Worm (Caenorhabditis elegans) whole organism, L4/young adult: ENCODE data around the gene sut-1.

Source experiments
- dao-5 ChIP-seq: sonication (generic microtip); optimal IDR thresholded peaks from 2 replicates; lab custom pipeline; 2016; ENCODE audit warnings: missing genotype, missing genetic modification characterization, moderate library complexity, missing compliant biosample characterization
- him-1 ChIP-seq: sonication (generic microtip); optimal IDR thresholded peaks from 2 replicates; lab custom pipeline; 2016; ENCODE audit warnings: missing genotype, missing genetic modification reagents, missing genetic modification characterization, missing compliant biosample characterization

ce11 chrII:1151810-1152209 lies 28.7 kb upstream of the sut-1 start:
- no peak for TF ChIP-seq dao-5 (tag; lab: Kevin White, UChicago)
- no peak for TF ChIP-seq him-1
